Fruit fly (Drosophila melanogaster) whole organism, pupa: ENCODE data around the gene bab1.

Source experiments
- CG10348 ChIP-seq: fragments of 200-800 bp; sonication (Bioruptor generic); IDR thresholded peaks from 2 replicates; pipeline ENCODE4 v1.3.6; 2022; ENCODE audit warnings: missing biosample characterization, missing genetic modification characterization
- CG12605 ChIP-seq: fragments of 200-800 bp; sonication (Bioruptor generic); IDR thresholded peaks from 2 replicates; pipeline ENCODE4 v1.3.6; 2022; ENCODE audit warnings: missing biosample characterization, missing genetic modification characterization
- CG13204 ChIP-seq: fragments of 200-800 bp; sonication (Bioruptor generic); optimal IDR thresholded peaks from 2 replicates; lab custom pipeline; 2018; ENCODE audit warnings: missing biosample characterization, mild to moderate bottlenecking, missing genetic modification characterization, moderate library complexity
- CG14655 ChIP-seq: fragments of 200-800 bp; sonication (Bioruptor generic); optimal IDR thresholded peaks from 3 replicates; lab custom pipeline; 2017; ENCODE audit warnings: mild to moderate bottlenecking, missing biosample characterization, missing genetic modification reagents, missing genetic modification characterization
- CG15710 ChIP-seq: fragments of 200-800 bp; sonication (Bioruptor generic); optimal IDR thresholded peaks from 2 replicates; lab custom pipeline; 2018; ENCODE audit warnings: missing biosample characterization, mild to moderate bottlenecking, missing genetic modification characterization, moderate library complexity
- CG17806 ChIP-seq: fragments of 200-800 bp; sonication (Bioruptor generic); optimal IDR thresholded peaks from 2 replicates; lab custom pipeline; 2018; ENCODE audit warnings: missing biosample characterization, mild to moderate bottlenecking, missing genetic modification characterization, moderate library complexity
- CG32121 ChIP-seq: fragments of 200-800 bp; sonication (Bioruptor generic); IDR thresholded peaks from 2 replicates; pipeline ENCODE4 v1.3.6; 2022; ENCODE audit warnings: missing biosample characterization, missing genetic modification characterization
- CG34367 ChIP-seq: fragments of 200-800 bp; sonication (Bioruptor generic); optimal IDR thresholded peaks from 2 replicates; lab custom pipeline; 2018; ENCODE audit warnings: missing biosample characterization, mild to moderate bottlenecking, missing genetic modification characterization
- CG4496 ChIP-seq: fragments of 200-800 bp; sonication (Bioruptor generic); IDR thresholded peaks from 3 replicates; pipeline ENCODE4 v1.3.6; 2022; ENCODE audit warnings: missing biosample characterization, missing genetic modification characterization
- CG8159 ChIP-seq: fragments of 200-800 bp; sonication (Bioruptor generic); optimal IDR thresholded peaks from 3 replicates; lab custom pipeline; 2018; ENCODE audit warnings: missing biosample characterization, mild to moderate bottlenecking, missing genetic modification characterization, moderate library complexity
- CG8301 ChIP-seq: fragments of 200-800 bp; sonication (Bioruptor generic); optimal IDR thresholded peaks from 2 replicates; lab custom pipeline; 2018; ENCODE audit warnings: missing biosample characterization, mild to moderate bottlenecking, missing genetic modification characterization
- CG9948 ChIP-seq: fragments of 200-800 bp; sonication (Bioruptor generic); optimal IDR thresholded peaks from 2 replicates; lab custom pipeline; 2018; ENCODE audit warnings: missing biosample characterization, mild to moderate bottlenecking, missing genetic modification characterization, moderate library complexity
- D1 ChIP-seq: fragments of 200-800 bp; sonication (Bioruptor generic); optimal IDR thresholded peaks from 2 replicates; lab custom pipeline; 2018; ENCODE audit warnings: missing biosample characterization, mild to moderate bottlenecking, missing genetic modification characterization, moderate library complexity
- EcR ChIP-seq: fragments of 200-800 bp; sonication (Bioruptor generic); optimal IDR thresholded peaks from 3 replicates; lab custom pipeline; 2019; ENCODE audit warnings: missing biosample characterization, missing genetic modification characterization, mild to moderate bottlenecking, moderate library complexity, missing genetic modification reagents
- Ets98B ChIP-seq: fragments of 200-800 bp; sonication (Bioruptor generic); IDR thresholded peaks from 2 replicates; pipeline ENCODE4 v1.3.6; 2022; ENCODE audit warnings: missing biosample characterization, missing genetic modification characterization
- Pif1A ChIP-seq: fragments of 200-800 bp; sonication (Bioruptor generic); optimal IDR thresholded peaks from 3 replicates; lab custom pipeline; 2016; ENCODE audit warnings: missing biosample characterization, missing genetic modification characterization
- Pif1B ChIP-seq: fragments of 200-800 bp; sonication (Bioruptor generic); optimal IDR thresholded peaks from 3 replicates; lab custom pipeline; 2016; ENCODE audit warnings: missing biosample characterization, missing genetic modification characterization
- Snoo ChIP-seq: fragments of 200-800 bp; sonication (Bioruptor generic); optimal IDR thresholded peaks from 3 replicates; lab custom pipeline; 2017; ENCODE audit warnings: missing biosample characterization, mild to moderate bottlenecking, missing genetic modification characterization, inconsistent platforms
- fd96Ca ChIP-seq: fragments of 200-800 bp; sonication (Bioruptor generic); IDR thresholded peaks from 3 replicates; pipeline ENCODE4 v1.3.6; 2022; ENCODE audit warnings: missing biosample characterization, missing genetic modification characterization
- gl ChIP-seq: fragments of 200-800 bp; sonication (Bioruptor generic); optimal IDR thresholded peaks from 2 replicates; lab custom pipeline; 2018; ENCODE audit warnings: missing biosample characterization, mild to moderate bottlenecking, missing genetic modification characterization
- rn ChIP-seq: fragments of 200-800 bp; sonication (Bioruptor generic); IDR thresholded peaks from 2 replicates; pipeline ENCODE4 v1.3.6; 2022; ENCODE audit warnings: missing biosample characterization, missing genetic modification characterization

bab1 gene

DNA sequence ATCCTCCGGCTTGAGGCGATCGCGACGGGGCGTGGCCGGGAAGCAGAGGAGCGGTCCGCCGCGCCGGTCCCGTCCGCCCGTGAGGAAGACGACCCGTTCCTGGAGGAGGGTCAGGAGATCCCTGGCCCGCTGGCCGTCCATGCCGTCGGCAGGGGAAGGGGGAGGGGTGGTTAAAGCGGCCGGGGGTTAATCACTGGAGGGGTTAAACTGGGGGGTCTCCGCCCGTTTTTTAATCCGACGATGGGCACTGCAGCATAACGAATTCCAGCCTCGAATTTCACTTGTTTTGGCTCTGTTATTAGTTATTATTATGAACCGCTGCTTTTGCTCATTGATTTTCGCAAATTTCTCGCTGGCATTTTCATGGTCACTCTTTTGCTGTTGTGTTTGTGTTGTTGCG lies 67.2 kb downstream of the bab1 start:
- TF ChIP-seq CG8301 (no peak), CG14655 (GFP tag; lab: Kevin White, UChicago) (no peak), CG15710 (tag; lab: Kevin White, UChicago) (no peak), CG34367 (no peak), rn (GFP tag; lab: Robert Waterston, UW) (no peak), CG13204 (GFP tag; lab: Kevin White, UChicago) (no peak), Ets98B (GFP tag; lab: Robert Waterston, UW) (no peak), EcR (GFP tag; lab: Kevin White, UChicago) (no peak), Pif1B (GFP tag; lab: Kevin White, UChicago) (no peak), fd96Ca (GFP tag; lab: Robert Waterston, UW) (no peak), CG12605 (GFP tag; lab: Robert Waterston, UW) (no peak), CG8159 (tag; lab: Kevin White, UChicago) (no peak), Snoo (tag; lab: Kevin White, UChicago) (no peak), Pif1A (GFP tag; lab: Kevin White, UChicago) (no peak), gl (tag; lab: Kevin White, UChicago) (no peak), CG10348 (no peak)

DNA sequence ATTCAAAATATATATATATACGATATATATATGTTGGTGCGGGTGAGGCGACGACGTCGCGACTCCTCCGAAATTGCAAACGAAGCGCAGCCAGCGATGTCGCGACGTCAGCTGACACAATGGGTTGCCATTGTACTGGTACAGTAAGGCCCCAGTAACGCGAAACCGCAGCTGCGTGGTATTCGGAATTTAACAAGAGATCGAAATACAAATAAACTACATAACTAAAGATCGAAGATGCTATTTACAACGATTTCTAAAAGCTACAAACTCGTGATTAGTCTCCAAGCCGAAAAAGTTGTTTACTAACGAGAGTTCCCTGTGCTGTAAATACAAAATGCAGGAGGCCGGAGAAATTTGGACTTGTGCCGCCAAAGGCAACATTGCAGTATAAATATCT lies 68.3 kb downstream of the bab1 start:
- TF ChIP-seq rn (GFP tag; lab: Robert Waterston, UW) (peak; percentile 88), EcR (GFP tag; lab: Kevin White, UChicago) (peak; percentile 56), CG34367 (peak; percentile 90), CG12605 (GFP tag; lab: Robert Waterston, UW) (peak; percentile 92), D1 (no peak), CG13204 (GFP tag; lab: Kevin White, UChicago) (peak; percentile 83), Pif1A (GFP tag; lab: Kevin White, UChicago) (peak; percentile 93), CG4496 (GFP tag; lab: Robert Waterston, UW) (peak; percentile 97), fd96Ca (GFP tag; lab: Robert Waterston, UW) (peak; percentile 97), CG14655 (GFP tag; lab: Kevin White, UChicago) (peak; percentile 91), CG10348 (peak; percentile 82), Pif1B (GFP tag; lab: Kevin White, UChicago) (peak; percentile 91), CG8301 (peak; percentile 90), Ets98B (GFP tag; lab: Robert Waterston, UW) (peak; percentile 96), CG32121 (GFP tag; lab: Robert Waterston, UW) (peak; percentile 94), gl (tag; lab: Kevin White, UChicago) (peak; percentile 87), CG15710 (tag; lab: Kevin White, UChicago) (peak; percentile 95), CG8159 (tag; lab: Kevin White, UChicago) (peak; percentile 93), Snoo (tag; lab: Kevin White, UChicago) (peak; percentile 94), CG17806 (tag; lab: Kevin White, UChicago) (peak; percentile 90), CG9948 (tag; lab: Kevin White, UChicago) (peak; percentile 88)
- TF ChIP-seq, all 21 proteins: peak for 20

- TF ChIP-seq CG8159 (tag; lab: Kevin White, UChicago) = peak; percentile 33
- no peak for TF ChIP-seq D1
- TF ChIP-seq CG14655 (GFP tag; lab: Kevin White, UChicago) = peak; percentile 19
- TF ChIP-seq CG13204 (GFP tag; lab: Kevin White, UChicago) = no peak
- TF ChIP-seq CG15710 (tag; lab: Kevin White, UChicago) = peak; percentile 26
- no peak for TF ChIP-seq CG12605 (GFP tag; lab: Robert Waterston, UW)
- TF ChIP-seq Snoo (tag; lab: Kevin White, UChicago) = no peak
- TF ChIP-seq CG32121 (GFP tag; lab: Robert Waterston, UW) = no peak
- TF ChIP-seq fd96Ca (GFP tag; lab: Robert Waterston, UW) = no peak
- TF ChIP-seq Pif1A (GFP tag; lab: Kevin White, UChicago) = no peak
- TF ChIP-seq gl (tag; lab: Kevin White, UChicago) = no peak
- no peak for TF ChIP-seq Pif1B (GFP tag; lab: Kevin White, UChicago)
- no peak for TF ChIP-seq CG34367
- peak; percentile 10 for TF ChIP-seq CG9948 (tag; lab: Kevin White, UChicago)
- TF ChIP-seq CG8301 = peak; percentile 28
- no peak for TF ChIP-seq CG4496 (GFP tag; lab: Robert Waterston, UW)
- TF ChIP-seq Ets98B (GFP tag; lab: Robert Waterston, UW) = no peak
- TF ChIP-seq CG17806 (tag; lab: Kevin White, UChicago) = peak; percentile 2
- TF ChIP-seq EcR (GFP tag; lab: Kevin White, UChicago) = no peak
- TF ChIP-seq CG10348 = no peak
- no peak for TF ChIP-seq rn (GFP tag; lab: Robert Waterston, UW)
- TF ChIP-seq, all 21 proteins: peak for 6
Measured at dm6 chr3L:1031716-1032115, 69.2 kb downstream of the bab1 start.

- TF ChIP-seq D1 = no peak
- TF ChIP-seq Pif1B (GFP tag; lab: Kevin White, UChicago) = peak; percentile 45
- TF ChIP-seq Ets98B (GFP tag; lab: Robert Waterston, UW) = peak; percentile 63
- 0 out of 2 replicates have a peak, but pooled peaks have one; percentile 14 for TF ChIP-seq CG10348
- TF ChIP-seq CG14655 (GFP tag; lab: Kevin White, UChicago) = peak; percentile 40
- TF ChIP-seq EcR (GFP tag; lab: Kevin White, UChicago) = no peak
- TF ChIP-seq fd96Ca (GFP tag; lab: Robert Waterston, UW) = peak; percentile 62; the same call in 2 of the 3 replicates
- peak; percentile 29; the same call in 1 of the 2 replicates for TF ChIP-seq rn (GFP tag; lab: Robert Waterston, UW)
- TF ChIP-seq CG12605 (GFP tag; lab: Robert Waterston, UW) = peak; percentile 49; the same call in 1 of the 2 replicates
- TF ChIP-seq Pif1A (GFP tag; lab: Kevin White, UChicago) = peak; percentile 36
- peak; percentile 44 for TF ChIP-seq Snoo (tag; lab: Kevin White, UChicago)
- peak; percentile 78 for TF ChIP-seq CG32121 (GFP tag; lab: Robert Waterston, UW)
- peak; percentile 45 for TF ChIP-seq gl (tag; lab: Kevin White, UChicago)
- peak; percentile 33 for TF ChIP-seq CG9948 (tag; lab: Kevin White, UChicago)
- TF ChIP-seq CG13204 (GFP tag; lab: Kevin White, UChicago) = peak; percentile 13
- peak; percentile 12 for TF ChIP-seq CG34367
- TF ChIP-seq CG8159 (tag; lab: Kevin White, UChicago) = peak; percentile 43
- peak; percentile 16 for TF ChIP-seq CG17806 (tag; lab: Kevin White, UChicago)
- TF ChIP-seq CG8301 = peak; percentile 22
- peak; percentile 41 for TF ChIP-seq CG15710 (tag; lab: Kevin White, UChicago)
- TF ChIP-seq CG4496 (GFP tag; lab: Robert Waterston, UW) = peak; percentile 47; the same call in 1 of the 3 replicates
- TF ChIP-seq, all 21 proteins: peak for 19
Measured at dm6 chr3L:1030908-1031545, 69.9 kb downstream of the bab1 start.
